Fruit fly (Drosophila melanogaster) whole organism, embryonic: ENCODE measurements around the gene klg.

ENCODE experiments used
- Bgb ChIP-seq: fragments of 200-800 bp; sonication (Bioruptor generic); IDR thresholded peaks from 2 replicates; pipeline ENCODE4 v1.3.6; 2022; ENCODE audit warnings: missing biosample characterization, missing genetic modification characterization; ENCODE audit not compliant: partially characterized antibody
- CG12299 ChIP-seq: fragments of 200-800 bp; sonication (Bioruptor generic); optimal IDR thresholded peaks from 2 replicates; lab custom pipeline; 2018; ENCODE audit warnings: missing biosample characterization, mild to moderate bottlenecking, missing genetic modification characterization
- CG2120 ChIP-seq: fragments of 200-800 bp; sonication (Bioruptor generic); optimal IDR thresholded peaks from 3 replicates; lab custom pipeline; 2016; ENCODE audit warnings: missing biosample characterization, missing genetic modification characterization
- E2f2 ChIP-seq: fragments of 200-800 bp; sonication (Bioruptor generic); IDR thresholded peaks from 2 replicates; pipeline ENCODE4 v1.3.6; 2022; ENCODE audit warnings: missing biosample characterization, missing genetic modification characterization
- Hmx ChIP-seq: fragments of 200-800 bp; sonication (Bioruptor generic); optimal IDR thresholded peaks from 2 replicates; lab custom pipeline; 2016; ENCODE audit warnings: missing biosample characterization, missing genetic modification characterization
- Lim3 ChIP-seq: fragments of 200-800 bp; sonication (Bioruptor generic); IDR thresholded peaks from 2 replicates; pipeline ENCODE4 v1.3.6; 2022; ENCODE audit warnings: missing biosample characterization, missing genetic modification characterization
- grn ChIP-seq: fragments of 200-800 bp; sonication (Bioruptor generic); optimal IDR thresholded peaks from 3 replicates; lab custom pipeline; 2017; ENCODE audit warnings: missing biosample characterization, missing genetic modification characterization
- her ChIP-seq: fragments of 200-800 bp; sonication (Bioruptor generic); optimal IDR thresholded peaks from 2 replicates; lab custom pipeline; 2016; ENCODE audit warnings: missing biosample characterization, missing genetic modification characterization
- kay ChIP-seq: fragments of 200-800 bp; sonication (Bioruptor generic); optimal IDR thresholded peaks from 2 replicates; lab custom pipeline; 2016; ENCODE audit warnings: missing biosample characterization, missing genetic modification characterization
- knrl ChIP-seq: fragments of 200-800 bp; sonication (Bioruptor generic); IDR thresholded peaks from 3 replicates; pipeline ENCODE4 v1.3.6; 2022; ENCODE audit warnings: missing biosample characterization, missing genetic modification characterization; ENCODE audit not compliant: partially characterized antibody
- pum ChIP-seq: fragments of 200-800 bp; sonication (Bioruptor generic); optimal IDR thresholded peaks from 2 replicates; lab custom pipeline; 2016; ENCODE audit warnings: missing biosample characterization, missing genetic modification characterization
- yki ChIP-seq: fragments of >200 bp; optimal IDR thresholded peaks from 3 replicates; lab custom pipeline; 2018

- TF ChIP-seq CG12299 (tag; lab: Kevin White, UChicago): no peak
- TF ChIP-seq knrl (GFP tag; lab: Robert Waterston, UW): no peak
- TF ChIP-seq CG2120 (GFP tag; lab: Kevin White, UChicago): no peak
- TF ChIP-seq E2f2 (GFP tag; lab: Robert Waterston, UW): no peak
- no peak for TF ChIP-seq pum (GFP tag; lab: Kevin White, UChicago)
- no peak for TF ChIP-seq Bgb (GFP tag; lab: Robert Waterston, UW)
- TF ChIP-seq Hmx (GFP tag; lab: Kevin White, UChicago): no peak
- no peak for TF ChIP-seq yki (lab: Kevin White, UChicago)
- TF ChIP-seq grn (GFP tag; lab: Kevin White, UChicago): no peak
- no peak for TF ChIP-seq Lim3 (GFP tag; lab: Robert Waterston, UW)
- no peak for TF ChIP-seq her (GFP tag; lab: Kevin White, UChicago)
- no peak for TF ChIP-seq kay (GFP tag; lab: Kevin White, UChicago)
These were observed 77.9 kb downstream of the klg start, which contains the start of gene Gbp3 for dm6 chr3R:22976997-22977396.
